Worm (Caenorhabditis elegans): ENCODE results near the gene cah-1.
"Not testable (repeated sequence)": the region's sequence is repeated elsewhere in the genome, so short reads cannot be mapped to it uniquely, and the experiment has no call there.

DNA sequence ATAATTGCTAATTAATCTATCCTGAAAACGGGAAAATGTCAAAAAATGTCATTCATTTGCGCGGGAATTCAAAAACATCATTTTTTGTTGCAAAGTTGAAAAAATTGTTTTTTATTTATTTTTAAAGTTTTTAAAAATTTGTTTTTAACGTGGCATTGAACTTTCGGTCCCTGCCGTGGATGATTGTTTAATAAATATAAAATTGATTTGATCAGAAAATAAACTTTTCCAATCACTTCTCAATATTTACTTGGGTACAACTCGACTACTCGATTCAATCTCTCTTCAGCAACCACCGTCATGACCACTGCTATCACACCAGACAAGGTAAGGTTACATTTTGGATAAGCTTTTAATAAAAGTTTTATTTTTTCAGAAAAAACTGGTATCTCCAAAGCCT lies 23.0 kb downstream of the cah-1 start, which contains the start of gene C45G9.4:
- TF ChIP-seq sptf-1 (tag; optimal IDR thresholded peaks at IDR 0.05); unc-62 (GFP tag; optimal IDR thresholded peaks at IDR 0.05); snpc-4 (tag; optimal IDR thresholded peaks at IDR 0.05); nhr-76 (tag; optimal IDR thresholded peaks at IDR 0.05); elt-1 (tag; optimal IDR thresholded peaks at IDR 0.05; ENCODE audit: borderline replicate concordance, insufficient read depth): not testable (repeated sequence)
